Worm (Caenorhabditis elegans): ENCODE results near the gene R07B1.7.
A peak's percentile ranks its signal among the peaks of the same experiment; 100 is the strongest.

Gene R07B1.7

DNA sequence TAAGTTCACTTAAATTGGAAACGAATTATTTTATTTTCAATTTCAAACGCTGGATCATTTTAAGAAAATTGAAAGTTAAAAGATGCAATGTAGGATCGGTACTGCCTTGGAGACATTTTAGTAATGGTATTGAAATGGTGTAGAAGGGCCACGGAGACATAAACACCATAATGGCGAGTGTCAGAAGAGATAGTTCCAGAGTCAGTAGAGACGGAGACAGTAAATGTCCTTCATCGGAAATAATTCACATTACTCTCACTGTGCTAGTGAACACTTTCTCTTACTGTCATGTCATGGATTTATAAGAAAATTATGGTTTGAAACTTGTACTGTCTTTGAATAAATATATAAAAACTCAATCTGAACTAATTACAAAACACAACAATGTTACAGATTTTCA lies 24.1 kb downstream of the R07B1.7 start:
- TF ChIP-seq madf-6 (GFP tag; IDR thresholded peaks at IDR 0.05) (no peak), let-526 (GFP tag; IDR thresholded peaks at IDR 0.05) (no peak), egl-44 (GFP tag; IDR thresholded peaks at IDR 0.05) (no peak), F39B2.1 (GFP tag; IDR thresholded peaks at IDR 0.05) (no peak), lsl-1 (GFP tag; optimal IDR thresholded peaks at IDR 0.05) (no peak), aptf-3 (GFP tag; IDR thresholded peaks at IDR 0.05) (no peak), ceh-79 (tag; optimal IDR thresholded peaks at IDR 0.05) (no peak), ztf-26 (tag; optimal IDR thresholded peaks at IDR 0.05) (no peak), dox-1 (GFP tag; IDR thresholded peaks at IDR 0.05) (no peak), hlh-12 (tag; optimal IDR thresholded peaks at IDR 0.05) (no peak), let-607 (tag; optimal IDR thresholded peaks at IDR 0.05) (no peak), F10E7.11 (tag; optimal IDR thresholded peaks at IDR 0.05) (no peak), ccch-3 (GFP tag; optimal IDR thresholded peaks at IDR 0.05) (no peak), him-1 (tag; optimal IDR thresholded peaks at IDR 0.05) (no peak), ekl-4 (GFP tag; IDR thresholded peaks at IDR 0.05) (no peak), bed-2 (GFP tag; IDR thresholded peaks at IDR 0.05) (no peak), lin-40 (tag; optimal IDR thresholded peaks at IDR 0.05) (no peak), B0019.2 (GFP tag; conservative IDR thresholded peaks at IDR 0.05) (no peak)

DNA sequence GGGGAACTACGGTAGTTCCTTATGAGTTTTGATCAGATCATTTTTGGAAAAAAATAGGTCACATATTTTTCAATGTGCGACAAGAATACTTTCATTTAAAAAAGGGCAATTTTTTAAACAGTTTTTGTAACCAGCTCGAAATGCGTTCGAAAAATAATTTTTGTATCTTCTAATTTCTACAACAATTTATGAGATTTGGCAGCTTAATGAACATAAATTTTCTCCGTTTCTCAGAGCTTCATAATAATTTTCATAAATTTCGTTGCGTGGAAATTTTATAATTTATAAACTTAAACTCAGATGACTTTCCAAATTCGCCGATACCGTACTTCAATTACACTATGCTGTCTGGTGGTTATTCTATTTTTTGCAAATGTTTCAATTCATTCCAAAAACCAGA lies 25.9 kb downstream of the R07B1.7 start, which contains the start of gene F21G4.3:
F21G4.3 (plus strand) TSS at position 301 of the 400 bp plus-strand sequence.
- TF ChIP-seq mes-4 (tag; optimal IDR thresholded peaks at IDR 0.05), result no peak
- no peak for TF ChIP-seq tbx-9 (tag; optimal IDR thresholded peaks at IDR 0.05; ENCODE audit: borderline replicate concordance)
- TF ChIP-seq F49E8.2 (tag; optimal IDR thresholded peaks at IDR 0.05; ENCODE audit: insufficient read depth), result no peak
- no peak for TF ChIP-seq nhr-179 (tag; optimal IDR thresholded peaks at IDR 0.05)
- TF ChIP-seq dpff-1 (tag; optimal IDR thresholded peaks at IDR 0.05), result no peak

DNA sequence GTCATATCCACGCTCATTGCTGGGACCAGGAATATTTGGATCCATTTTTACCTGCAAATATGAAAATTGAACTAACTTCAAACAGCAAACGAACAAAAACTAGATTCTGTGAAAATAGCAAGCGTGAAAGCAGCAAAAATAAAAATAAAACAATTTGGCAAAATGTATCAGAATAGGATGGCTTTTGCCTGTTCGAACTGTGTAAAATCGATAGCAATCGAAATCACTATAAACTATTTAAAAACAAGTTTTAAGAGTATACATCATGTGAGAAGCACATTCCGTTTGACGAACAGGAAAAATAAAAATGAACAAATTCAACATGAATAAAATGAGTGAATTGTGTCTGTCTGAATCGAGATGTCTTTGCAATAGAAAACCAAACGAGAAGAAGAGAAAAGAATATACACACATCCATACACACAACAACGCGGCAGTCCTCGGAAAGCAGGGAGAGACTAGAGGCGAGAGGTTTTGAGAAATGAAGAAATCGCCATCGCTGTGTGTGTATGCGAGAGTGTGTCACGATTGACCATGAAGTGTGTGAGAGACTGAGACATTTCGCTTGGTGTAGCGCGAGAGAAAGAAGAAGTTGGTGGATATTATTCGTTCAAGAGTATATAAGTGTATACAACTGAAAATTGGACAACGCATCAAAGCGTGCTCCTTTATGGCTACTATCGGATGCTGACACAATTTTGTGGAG lies 30.7 kb downstream of the R07B1.7 start, which contains the start of gene phf-34:
phf-34 (minus strand) TSS at position 51 of the 706 bp plus-strand sequence.
- TF ChIP-seq ZK185.1 (tag; optimal IDR thresholded peaks at IDR 0.05; ENCODE audit: poor library complexity, severe bottlenecking) (peak; percentile 32), egl-18 (GFP tag; IDR thresholded peaks at IDR 0.05) (0 out of 2 replicates have a peak, but pooled peaks have one; percentile 22), ama-1 (optimal IDR thresholded peaks at IDR 0.05) (no peak), ama-1 (GFP tag; optimal IDR thresholded peaks at IDR 0.05) (no peak), C06A6.2 (GFP tag; conservative IDR thresholded peaks at IDR 0.05) (no peak), tbp1 (GFP tag; optimal IDR thresholded peaks at IDR 0.05) (no peak), chd-7 (tag; optimal IDR thresholded peaks at IDR 0.05) (no peak), lin-40 (tag; optimal IDR thresholded peaks at IDR 0.05) (peak; percentile 24), xnd-1 (tag; optimal IDR thresholded peaks at IDR 0.05) (no peak), rec-8 (tag; optimal IDR thresholded peaks at IDR 0.05) (no peak), unc-130 (GFP tag; optimal IDR thresholded peaks at IDR 0.05) (no peak), F33H1.4 (GFP tag; IDR thresholded peaks at IDR 0.05) (no peak), hsf-1 (GFP tag; IDR thresholded peaks at IDR 0.05) (0 out of 2 replicates have a peak, but pooled peaks have one; percentile 6), madf-10 (tag; optimal IDR thresholded peaks at IDR 0.05) (no peak), snpc-4 (GFP tag; optimal IDR thresholded peaks at IDR 0.05) (no peak), snpc-4 (tag; optimal IDR thresholded peaks at IDR 0.05) (no peak), T07F8.4 (tag; optimal IDR thresholded peaks at IDR 0.05) (no peak)

Data from whole organism, young adult.